Fruit fly (Drosophila melanogaster): ENCODE data around the gene CG43800.

dm6 chr2L:7217931-7218330 is 14.7 kb downstream of the CG43800 start:
- no peak for TF ChIP-seq Snoo (tag; optimal IDR thresholded peaks at IDR 0.05)
- no peak for TF ChIP-seq EcR (GFP tag; optimal IDR thresholded peaks at IDR 0.05)
- TF ChIP-seq CG10348 (GFP tag; IDR thresholded peaks at IDR 0.05) = no peak
- no peak for TF ChIP-seq Ets98B (GFP tag; IDR thresholded peaks at IDR 0.05)
- no peak for TF ChIP-seq CG17806 (tag; optimal IDR thresholded peaks at IDR 0.05)
- TF ChIP-seq gl (tag; optimal IDR thresholded peaks at IDR 0.05) = no peak
- no peak for TF ChIP-seq rn (GFP tag; IDR thresholded peaks at IDR 0.05)
- TF ChIP-seq CG9948 (tag; optimal IDR thresholded peaks at IDR 0.05) = no peak
- TF ChIP-seq CG8301 (tag; optimal IDR thresholded peaks at IDR 0.05) = no peak

Measured in whole organism, pupa.